Fruit fly (Drosophila melanogaster) whole organism, embryonic: ENCODE data around the gene inaF-B.
A peak's percentile ranks its signal among the peaks of the same experiment; 100 is the strongest.

ENCODE experiments used
- Awh ChIP-seq: fragments of 200-800 bp; sonication (Bioruptor generic); IDR thresholded peaks from 2 replicates; pipeline ENCODE4, ENCODE4 v1.3.6; 2022; ENCODE audit warnings: missing biosample characterization, missing genetic modification characterization
- C15 ChIP-seq: fragments of 200-800 bp; sonication (Bioruptor generic); IDR thresholded peaks from 3 replicates; pipeline ENCODE4 v1.3.6; 2022; ENCODE audit warnings: missing biosample characterization, missing genetic modification characterization
- CG1024 ChIP-seq: fragments of 200-800 bp; sonication (Bioruptor generic); IDR thresholded peaks from 2 replicates; pipeline ENCODE4 v1.3.6; 2022; ENCODE audit warnings: missing biosample characterization, missing genetic modification characterization
- CG11504 ChIP-seq: fragments of 200-800 bp; sonication (Bioruptor generic); optimal IDR thresholded peaks from 3 replicates; lab custom pipeline; 2019; ENCODE audit warnings: missing biosample characterization, mild to moderate bottlenecking, missing genetic modification characterization, moderate library complexity
- CG11560 ChIP-seq: fragments of 200-800 bp; sonication (Bioruptor generic); IDR thresholded peaks from 3 replicates; pipeline ENCODE4 v1.3.6; 2022; ENCODE audit warnings: missing biosample characterization, missing genetic modification characterization
- CG13296 ChIP-seq: fragments of 200-800 bp; sonication (Bioruptor generic); optimal IDR thresholded peaks from 3 replicates; lab custom pipeline; 2018; ENCODE audit warnings: missing biosample characterization, mild to moderate bottlenecking, missing genetic modification characterization
- CG15479 ChIP-seq: fragments of 200-800 bp; sonication (Bioruptor generic); optimal IDR thresholded peaks from 3 replicates; lab custom pipeline; 2019; ENCODE audit warnings: missing biosample characterization, mild to moderate bottlenecking, missing genetic modification characterization, moderate library complexity
- CG17829 ChIP-seq: fragments of 200-800 bp; optimal IDR thresholded peaks from 2 replicates; lab custom pipeline; 2019; ENCODE audit warnings: missing biosample characterization, mild to moderate bottlenecking, missing genetic modification characterization, moderate library complexity
- CG18262 ChIP-seq: fragments of 200-800 bp; optimal IDR thresholded peaks from 3 replicates; lab custom pipeline; 2019; ENCODE audit warnings: missing biosample characterization, mild to moderate bottlenecking, missing genetic modification characterization, moderate library complexity
- CG34224 ChIP-seq: fragments of 200-800 bp; sonication (Bioruptor generic); IDR thresholded peaks from 3 replicates; pipeline ENCODE4 v1.3.6; 2022; ENCODE audit warnings: missing biosample characterization, missing genetic modification characterization; ENCODE audit not compliant: partially characterized antibody
- CG4854 ChIP-seq: fragments of 200-800 bp; sonication (Bioruptor generic); optimal IDR thresholded peaks from 2 replicates; lab custom pipeline; 2016; ENCODE audit warnings: missing biosample characterization, missing genetic modification characterization, inconsistent platforms
- CG8359 ChIP-seq: fragments of 200-800 bp; sonication (Bioruptor generic); optimal IDR thresholded peaks from 2 replicates; lab custom pipeline; 2017; ENCODE audit warnings: missing biosample characterization, mild to moderate bottlenecking, missing genetic modification characterization, borderline replicate concordance
- CG8388 ChIP-seq: fragments of 200-800 bp; sonication (Bioruptor generic); optimal IDR thresholded peaks from 2 replicates; lab custom pipeline; 2019; ENCODE audit warnings: missing biosample characterization, mild to moderate bottlenecking, missing genetic modification characterization, moderate library complexity
- CG8944 ChIP-seq: fragments of 200-800 bp; sonication (Bioruptor generic); optimal IDR thresholded peaks from 3 replicates; lab custom pipeline; 2016; ENCODE audit warnings: missing biosample characterization, missing genetic modification characterization
- Chrac-16 ChIP-seq: fragments of 200-800 bp; sonication (Bioruptor generic); optimal IDR thresholded peaks from 3 replicates; lab custom pipeline; 2016; ENCODE audit warnings: missing biosample characterization, missing genetic modification characterization
- Dad ChIP-seq: fragments of 200-800 bp; sonication (Bioruptor generic); optimal IDR thresholded peaks from 3 replicates; lab custom pipeline; 2016; ENCODE audit warnings: missing biosample characterization, missing genetic modification characterization
- Drgx ChIP-seq: fragments of 200-800 bp; sonication (Bioruptor generic); IDR thresholded peaks from 2 replicates; pipeline ENCODE4 v1.3.6; 2022; ENCODE audit warnings: missing biosample characterization, missing genetic modification characterization
- H2.0 ChIP-seq: fragments of 200-800 bp; sonication (Bioruptor generic); IDR thresholded peaks from 2 replicates; pipeline ENCODE4 v1.3.6; 2022; ENCODE audit warnings: missing biosample characterization, missing genetic modification characterization
- Lpt ChIP-seq: fragments of >200 bp; optimal IDR thresholded peaks from 2 replicates; lab custom pipeline; 2018; ENCODE audit warnings: missing biosample characterization, missing genetic modification characterization
- Mad ChIP-seq: fragments of 200-800 bp; sonication (Bioruptor generic); optimal IDR thresholded peaks from 2 replicates; lab custom pipeline; 2016; ENCODE audit warnings: missing biosample characterization, missing genetic modification characterization
- Meics ChIP-seq: fragments of 200-800 bp; sonication (Bioruptor generic); optimal IDR thresholded peaks from 2 replicates; lab custom pipeline; 2017; ENCODE audit warnings: missing biosample characterization, mild to moderate bottlenecking, missing genetic modification characterization
- Mes4 ChIP-seq: fragments of 200-800 bp; sonication (Bioruptor generic); optimal IDR thresholded peaks from 2 replicates; lab custom pipeline; 2016; ENCODE audit warnings: missing biosample characterization, missing genetic modification characterization
- NC2β ChIP-seq: fragments of 200-800 bp; sonication (Bioruptor generic); optimal IDR thresholded peaks from 2 replicates; lab custom pipeline; 2016; ENCODE audit warnings: missing biosample characterization, missing genetic modification characterization
- Neu2 ChIP-seq: fragments of 200-800 bp; sonication (Bioruptor generic); optimal IDR thresholded peaks from 3 replicates; lab custom pipeline; 2016; ENCODE audit warnings: missing biosample characterization, missing genetic modification characterization, borderline replicate concordance
- PHDP ChIP-seq: fragments of 200-800 bp; sonication (Bioruptor generic); optimal IDR thresholded peaks from 3 replicates; lab custom pipeline; 2018; ENCODE audit warnings: missing biosample characterization, mild to moderate bottlenecking, missing genetic modification characterization, moderate library complexity
- Ravus ChIP-seq: fragments of 200-800 bp; sonication (Bioruptor generic); IDR thresholded peaks from 2 replicates; pipeline ENCODE4 v1.3.6; 2022; ENCODE audit warnings: missing biosample characterization, missing genetic modification characterization
- Xbp1 ChIP-seq: fragments of 200-800 bp; sonication (Bioruptor generic); optimal IDR thresholded peaks from 3 replicates; lab custom pipeline; 2016; ENCODE audit warnings: missing biosample characterization, mild to moderate bottlenecking, missing genetic modification characterization
- Xrp1 ChIP-seq: fragments of 200-800 bp; sonication (Bioruptor generic); IDR thresholded peaks from 2 replicates; pipeline ENCODE4 v1.3.6; 2022; ENCODE audit warnings: missing biosample characterization, missing genetic modification characterization
- YL-1 ChIP-seq: fragments of 200-800 bp; sonication (Bioruptor generic); optimal IDR thresholded peaks from 3 replicates; lab custom pipeline; 2017; ENCODE audit warnings: missing biosample characterization, mild to moderate bottlenecking, missing genetic modification characterization
- bowl ChIP-seq: fragments of 200-800 bp; sonication (Bioruptor generic); IDR thresholded peaks from 2 replicates; pipeline ENCODE4 v1.3.6; 2022; ENCODE audit warnings: missing biosample characterization, missing genetic modification characterization
- cg ChIP-seq: fragments of 200-800 bp; sonication (Bioruptor generic); optimal IDR thresholded peaks from 3 replicates; lab custom pipeline; 2019; ENCODE audit warnings: missing biosample characterization, mild to moderate bottlenecking, missing genetic modification characterization, moderate library complexity
- corto ChIP-seq: fragments of 200-800 bp; sonication (Bioruptor generic); optimal IDR thresholded peaks from 2 replicates; lab custom pipeline; 2016; ENCODE audit warnings: missing biosample characterization, mild to moderate bottlenecking, missing genetic modification characterization, moderate library complexity
- dan ChIP-seq: fragments of 200-800 bp; sonication (Bioruptor generic); IDR thresholded peaks from 2 replicates; pipeline ENCODE4 v1.3.6; 2022; ENCODE audit warnings: missing biosample characterization, missing genetic modification characterization
- disco-r ChIP-seq: fragments of 200-800 bp; sonication (Bioruptor generic); optimal IDR thresholded peaks from 2 replicates; lab custom pipeline; 2016; ENCODE audit warnings: missing biosample characterization, missing genetic modification characterization
- gem ChIP-seq: fragments of 200-800 bp; sonication (Bioruptor generic); optimal IDR thresholded peaks from 2 replicates; lab custom pipeline; 2019; ENCODE audit warnings: missing biosample characterization, mild to moderate bottlenecking, missing genetic modification characterization, moderate library complexity
- grau ChIP-seq: fragments of 200-800 bp; optimal IDR thresholded peaks from 3 replicates; lab custom pipeline; 2019; ENCODE audit warnings: missing biosample characterization, mild to moderate bottlenecking, missing genetic modification characterization, moderate library complexity
- gro ChIP-seq: fragments of 200-800 bp; sonication (Bioruptor generic); optimal IDR thresholded peaks from 2 replicates; lab custom pipeline; 2016; ENCODE audit warnings: missing biosample characterization, missing genetic modification characterization
- gsb ChIP-seq: fragments of 200-800 bp; sonication (Bioruptor generic); IDR thresholded peaks from 2 replicates; pipeline ENCODE4 v1.3.6; 2022; ENCODE audit warnings: missing biosample characterization, missing genetic modification characterization
- nau ChIP-seq: fragments of 200-800 bp; sonication (Bioruptor generic); optimal IDR thresholded peaks from 3 replicates; lab custom pipeline; 2017; ENCODE audit warnings: missing biosample characterization, mild to moderate bottlenecking, missing genetic modification characterization, missing genetic modification reagents
- pan ChIP-seq, 4 experiments: fragments of >200 bp in 3 of 4; fragments of 200-800 bp in 1 of 4; sonication (Bioruptor generic) in 1 of 4; optimal IDR thresholded peaks in 3 of 4; IDR thresholded peaks in 1 of 4; 2 replicates each; pipeline versions ENCODE4 v1.3.6 to Lab custom; 2017 to 2022; ENCODE audit warnings: missing biosample characterization in 2 of 4, missing genetic modification characterization in 2 of 4, mixed read lengths in 1 of 4
- pros ChIP-seq: fragments of 200-800 bp; sonication (Bioruptor generic); optimal IDR thresholded peaks from 3 replicates; lab custom pipeline; 2019; ENCODE audit warnings: missing biosample characterization, mild to moderate bottlenecking, missing genetic modification characterization, moderate library complexity
- sens-2 ChIP-seq: fragments of 200-800 bp; sonication (Bioruptor generic); IDR thresholded peaks from 2 replicates; pipeline ENCODE4 v1.3.6; 2022; ENCODE audit warnings: missing biosample characterization, missing genetic modification characterization
- trh ChIP-seq: fragments of 200-800 bp; sonication (Bioruptor generic); optimal IDR thresholded peaks from 2 replicates; lab custom pipeline; 2016; ENCODE audit warnings: missing biosample characterization, missing genetic modification characterization

inaF-B gene

DNA sequence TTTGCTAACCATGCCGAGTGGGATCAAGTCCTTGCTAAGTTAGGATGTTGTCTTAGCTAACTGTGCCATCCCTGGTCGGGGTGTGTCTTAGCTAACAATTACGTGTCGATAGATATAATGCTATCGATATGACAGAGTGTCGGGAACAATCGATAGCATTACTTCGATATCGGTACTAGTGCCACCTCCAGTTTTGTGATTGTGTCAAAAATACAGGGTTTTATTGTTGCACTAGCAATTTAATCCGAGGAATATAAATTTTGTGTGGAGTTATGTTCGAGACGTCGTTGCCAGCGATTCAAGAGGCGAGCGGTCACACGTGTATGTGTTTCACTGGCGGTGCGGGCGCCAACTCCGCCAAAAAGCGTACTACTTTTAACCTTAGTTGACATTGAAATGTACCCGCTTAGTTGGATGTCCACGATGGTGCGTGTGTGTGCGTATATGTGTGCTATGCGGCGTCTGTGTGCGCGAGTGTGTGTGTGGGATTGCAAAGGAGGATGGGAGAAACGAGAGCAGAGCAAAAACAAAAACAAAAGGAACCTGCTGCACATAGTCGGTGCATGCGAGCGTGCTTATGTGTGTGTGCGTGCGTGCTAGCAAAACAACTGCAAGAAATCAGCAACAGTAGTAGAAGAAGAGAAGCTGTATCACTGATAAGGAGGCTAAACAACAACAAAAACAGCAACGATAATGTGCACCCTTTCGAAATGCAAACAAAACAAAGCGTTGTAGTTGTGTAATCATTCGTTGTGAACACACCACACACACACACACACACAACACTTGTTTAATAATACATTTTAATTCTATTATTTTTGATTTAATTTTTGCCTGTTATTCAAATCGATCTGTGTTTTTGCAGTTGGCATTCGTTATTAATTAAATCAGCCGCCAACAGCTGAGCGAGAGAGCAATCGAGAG lies 37.3 kb downstream of the inaF-B start, which contains the start of gene PhKgamma (continued):
- peak; percentile 96 for TF ChIP-seq CG15479 (GFP tag; lab: Kevin White, UChicago)
- TF ChIP-seq dan (GFP tag; lab: Robert Waterston, UW) = no peak
- no peak for TF ChIP-seq CG8359 (GFP tag; lab: Kevin White, UChicago)
- TF ChIP-seq trh = no peak
- TF ChIP-seq Mad (GFP tag; lab: Kevin White, UChicago) = peak; percentile 19
- no peak for TF ChIP-seq Awh
- TF ChIP-seq CG8944 = no peak
- TF ChIP-seq gem (tag; lab: Kevin White, UChicago) = peak; percentile 21
- TF ChIP-seq sens-2 (GFP tag; lab: Robert Waterston, UW) = no peak
- TF ChIP-seq C15 (GFP tag; lab: Robert Waterston, UW) = no peak
- no peak for TF ChIP-seq Xrp1 (GFP tag; lab: Robert Waterston, UW)
- TF ChIP-seq corto = no peak
- TF ChIP-seq gsb (GFP tag; lab: Robert Waterston, UW) = no peak
- no peak for TF ChIP-seq Chrac-16 (GFP tag; lab: Kevin White, UChicago)
- no peak for TF ChIP-seq Mes4 (GFP tag; lab: Kevin White, UChicago)
- TF ChIP-seq Dad (GFP tag; lab: Kevin White, UChicago) = peak; percentile 38
- TF ChIP-seq Meics (GFP tag; lab: Kevin White, UChicago) = no peak
- peak; percentile 36 for TF ChIP-seq gro (GFP tag; lab: Kevin White, UChicago)
- TF ChIP-seq nau = no peak
- no peak for TF ChIP-seq H2.0 (GFP tag; lab: Robert Waterston, UW)
- TF ChIP-seq grau (tag; lab: Kevin White, UChicago) = peak; percentile 41
- no peak for TF ChIP-seq Ravus (GFP tag; lab: Robert Waterston, UW)
- TF ChIP-seq CG34224 (GFP tag; lab: Robert Waterston, UW) = peak; percentile 85
- TF ChIP-seq CG11560 (tag; lab: Robert Waterston, UW) = peak; percentile 74; the same call in 2 of the 3 replicates
- no peak for TF ChIP-seq CG18262 (tag; lab: Kevin White, UChicago)
- TF ChIP-seq Neu2 (GFP tag; lab: Kevin White, UChicago) = no peak
- no peak for TF ChIP-seq Lpt (GFP tag; lab: Kevin White, UChicago)
- no peak for TF ChIP-seq CG1024 (GFP tag; lab: Robert Waterston, UW)
- TF ChIP-seq bowl = no peak
- no peak for TF ChIP-seq pan (optimal IDR thresholded peaks at IDR 0.05; lab: Kevin White, UChicago)
- no peak for TF ChIP-seq pan (GFP tag; optimal IDR thresholded peaks at IDR 0.05 in 1 of 2, IDR thresholded peaks at IDR 0.05 in 1 of 2)
- no peak for TF ChIP-seq CG4854 (GFP tag; lab: Kevin White, UChicago)
- no peak for TF ChIP-seq CG11504 (tag; lab: Kevin White, UChicago)
- no peak for TF ChIP-seq pros (GFP tag; lab: Kevin White, UChicago)
- TF ChIP-seq Drgx (GFP tag; lab: Robert Waterston, UW) = 0 out of 2 replicates have a peak, but pooled peaks have one; percentile 7
- peak; percentile 54 for TF ChIP-seq CG17829 (tag; lab: Kevin White, UChicago)
- TF ChIP-seq Xbp1 = peak; percentile 99
- TF ChIP-seq CG13296 = no peak
- TF ChIP-seq CG8388 (GFP tag; lab: Kevin White, UChicago) = no peak
- TF ChIP-seq disco-r (GFP tag; lab: Kevin White, UChicago) = no peak
- peak; percentile 97 for TF ChIP-seq cg (GFP tag; lab: Kevin White, UChicago)
- no peak for TF ChIP-seq NC2β
- peak; percentile 62 for TF ChIP-seq YL-1 (GFP tag; lab: Kevin White, UChicago)
- TF ChIP-seq PHDP (tag; lab: Kevin White, UChicago) = peak; percentile 11
